Worm (Caenorhabditis elegans) whole organism, L4 larva: Measurements from ENCODE around the gene F20G2.6.

ENCODE experiments used
- D1046.2 ChIP-seq: fragments of 200-800 bp; sonication (Bioruptor generic); IDR thresholded peaks from 2 replicates; pipeline ENCODE4 v1.3.6; 2022; ENCODE audit warnings: missing genetic modification characterization, missing compliant biosample characterization
- F26F4.8 ChIP-seq: fragments of 200-800 bp; sonication (Bioruptor generic); conservative IDR thresholded peaks from 2 replicates; pipeline ENCODE4 v1.3.6; 2022; ENCODE audit warnings: missing genetic modification characterization, missing compliant biosample characterization
- T20F7.1 ChIP-seq: fragments of 200-800 bp; sonication (Bioruptor generic); optimal IDR thresholded peaks from 2 replicates; lab custom pipeline; 2018; ENCODE audit warnings: mild to moderate bottlenecking, missing genetic modification characterization, missing compliant biosample characterization
- Y105C5A.15 ChIP-seq: fragments of 200-800 bp; sonication (Bioruptor generic); IDR thresholded peaks from 2 replicates; pipeline ENCODE4 v1.3.6; 2022; ENCODE audit warnings: missing genetic modification characterization, missing compliant biosample characterization
- Y75B8A.6 ChIP-seq: fragments of 200-800 bp; sonication (Bioruptor generic); IDR thresholded peaks from 2 replicates; pipeline ENCODE4 v1.3.6; 2022; ENCODE audit warnings: missing genetic modification reagents, missing genetic modification characterization, missing compliant biosample characterization
- aha-1 ChIP-seq: fragments of 150-350 bp; peaks from one replicate; lab custom pipeline; 2014; ENCODE audit warnings: missing biosample characterization, missing genetic modification characterization
- ama-1 ChIP-seq: fragments of 150-350 bp; optimal IDR thresholded peaks from 2 replicates; lab custom pipeline; 2014; ENCODE audit warnings: inconsistent platforms, mixed read lengths
- ceh-20 ChIP-seq: fragments of 200-800 bp; sonication (Bioruptor generic); IDR thresholded peaks from 2 replicates; pipeline ENCODE4 v1.3.6; 2022; ENCODE audit warnings: missing genetic modification reagents, missing genetic modification characterization, missing compliant biosample characterization
- ceh-82 ChIP-seq: sonication (generic microtip); optimal IDR thresholded peaks from 2 replicates; lab custom pipeline; 2017; ENCODE audit warnings: missing biosample characterization, missing genetic modification characterization
- ctbp-1 ChIP-seq: fragments of 200-800 bp; sonication (Bioruptor generic); IDR thresholded peaks from 2 replicates; pipeline ENCODE4 v1.3.6; 2022; ENCODE audit warnings: missing genetic modification reagents, missing genetic modification characterization, missing compliant biosample characterization
- daf-16 ChIP-seq, 3 experiments: sonication (generic microtip); optimal IDR thresholded peaks; 2 replicates each; lab custom pipeline; 2016 to 2017; ENCODE audit warnings: missing genetic modification characterization in 3 of 3, missing genetic modification reagents in 3 of 3, mild to moderate bottlenecking in 2 of 3, missing compliant biosample characterization in 2 of 3, missing biosample characterization in 1 of 3, moderate library complexity in 1 of 3
- daf-19 ChIP-seq: fragments of 200-800 bp; sonication (Bioruptor generic); conservative IDR thresholded peaks from 2 replicates; pipeline ENCODE4 v1.3.6; 2022; ENCODE audit warnings: missing genetic modification characterization, missing compliant biosample characterization
- daf-8 ChIP-seq: fragments of 200-800 bp; sonication (Bioruptor generic); IDR thresholded peaks from 2 replicates; pipeline ENCODE4 v1.3.6; 2022; ENCODE audit warnings: missing genetic modification characterization, missing compliant biosample characterization
- dmd-6 ChIP-seq: fragments of 200-800 bp; sonication (Bioruptor generic); IDR thresholded peaks from 2 replicates; pipeline ENCODE4 v1.3.6; 2022; ENCODE audit warnings: missing genetic modification reagents, missing genetic modification characterization, missing compliant biosample characterization
- dmd-9 ChIP-seq: fragments of 200-800 bp; sonication (Bioruptor generic); IDR thresholded peaks from 2 replicates; pipeline ENCODE4 v1.3.6; 2022; ENCODE audit warnings: missing genetic modification reagents, missing genetic modification characterization, missing compliant biosample characterization
- dpl-1 ChIP-seq: fragments of 150-350 bp; optimal IDR thresholded peaks from 2 replicates; lab custom pipeline; 2014; ENCODE audit warnings: missing biosample characterization, missing genetic modification reagents, missing genetic modification characterization
- dve-1 ChIP-seq: sonication (generic microtip); optimal IDR thresholded peaks from 2 replicates; lab custom pipeline; 2017; ENCODE audit warnings: antibody characterized with exemption, mild to moderate bottlenecking, missing genetic modification characterization, missing compliant biosample characterization; ENCODE audit not compliant: insufficient read depth
- egl-43 ChIP-seq: fragments of 200-800 bp; sonication (Bioruptor generic); IDR thresholded peaks from 2 replicates; pipeline ENCODE4 v1.3.6; 2022; ENCODE audit warnings: missing genetic modification reagents, missing genetic modification characterization, missing compliant biosample characterization
- hlh-11 ChIP-seq: fragments of 200-800 bp; sonication (Bioruptor generic); optimal IDR thresholded peaks from 2 replicates; lab custom pipeline; 2018; ENCODE audit warnings: mild to moderate bottlenecking, missing genetic modification characterization, missing compliant biosample characterization
- hlh-30 ChIP-seq: sonication (generic microtip); optimal IDR thresholded peaks from 2 replicates; lab custom pipeline; 2017; ENCODE audit warnings: antibody characterized with exemption, mild to moderate bottlenecking, missing genetic modification characterization, missing compliant biosample characterization; ENCODE audit not compliant: insufficient read depth
- hmg-1.1 ChIP-seq: fragments of 200-800 bp; sonication (Bioruptor generic); IDR thresholded peaks from 2 replicates; pipeline ENCODE4 v1.3.6; 2022; ENCODE audit warnings: missing genetic modification reagents, missing genetic modification characterization, missing compliant biosample characterization
- lin-1 ChIP-seq: fragments of 200-800 bp; sonication (Bioruptor generic); IDR thresholded peaks from 2 replicates; pipeline ENCODE4 v1.3.6; 2022; ENCODE audit warnings: missing genetic modification reagents, missing genetic modification characterization, missing compliant biosample characterization
- nhr-10 ChIP-seq: fragments of 150-350 bp; optimal IDR thresholded peaks from 2 replicates; lab custom pipeline; 2014; ENCODE audit warnings: missing biosample characterization, missing genetic modification characterization
- nhr-11 ChIP-seq: fragments of 150-350 bp; optimal IDR thresholded peaks from 2 replicates; lab custom pipeline; 2014; ENCODE audit warnings: missing biosample characterization, missing genetic modification characterization
- nhr-28 ChIP-seq: fragments of 150-350 bp; optimal IDR thresholded peaks from 2 replicates; lab custom pipeline; 2014; ENCODE audit warnings: missing biosample characterization, missing genetic modification characterization
- nhr-42 ChIP-seq: fragments of 200-800 bp; sonication (Bioruptor generic); IDR thresholded peaks from 2 replicates; pipeline ENCODE4 v1.3.6; 2022; ENCODE audit warnings: missing genetic modification characterization, missing compliant biosample characterization
- nhr-77 ChIP-seq: fragments of 150-350 bp; optimal IDR thresholded peaks from 2 replicates; lab custom pipeline; 2014; ENCODE audit warnings: missing biosample characterization, missing genetic modification characterization
- pha-4 ChIP-seq, 2 experiments: fragments of 150-350 bp in 1 of 2; fragments of 200-800 bp in 1 of 2; sonication (Bioruptor generic) in 1 of 2; IDR thresholded peaks in 1 of 2; optimal IDR thresholded peaks in 1 of 2; 2 replicates each; pipeline versions ENCODE4 v1.3.6 to Lab custom; 2014 to 2022; ENCODE audit warnings: missing genetic modification characterization in 2 of 2, missing genetic modification reagents in 2 of 2, missing biosample characterization in 1 of 2, missing compliant biosample characterization in 1 of 2
- pqm-1 ChIP-seq: sonication (generic microtip); optimal IDR thresholded peaks from 2 replicates; lab custom pipeline; 2017; ENCODE audit warnings: missing biosample characterization, missing genetic modification characterization
- rbr-2 ChIP-seq: sonication (generic microtip); optimal IDR thresholded peaks from 2 replicates; lab custom pipeline; 2016; ENCODE audit warnings: missing genotype, missing genetic modification characterization, missing compliant biosample characterization
- sdz-12 ChIP-seq: fragments of 200-800 bp; sonication (Bioruptor generic); optimal IDR thresholded peaks from 2 replicates; lab custom pipeline; 2018; ENCODE audit warnings: mild to moderate bottlenecking, missing genetic modification characterization, missing compliant biosample characterization
- snpc-1.2 ChIP-seq: fragments of 200-800 bp; sonication (Bioruptor generic); IDR thresholded peaks from 2 replicates; pipeline ENCODE4 v1.3.6; 2022; ENCODE audit warnings: missing genetic modification reagents, missing genetic modification characterization, missing compliant biosample characterization
- unc-62 ChIP-seq, 3 experiments: fragments of 150-350 bp in 1 of 3; sonication (generic microtip); optimal IDR thresholded peaks in 2 of 3; peaks in 1 of 3; 1 replicate in 1 of 3; 2 replicates in 2 of 3; lab custom pipeline; 2014 to 2017; ENCODE audit warnings: missing biosample characterization in 3 of 3, missing genetic modification characterization in 3 of 3, missing genetic modification reagents in 3 of 3, missing genotype in 1 of 3
- zfp-3 ChIP-seq: fragments of 200-800 bp; sonication (Bioruptor generic); conservative IDR thresholded peaks from 2 replicates; pipeline ENCODE4 v1.3.6; 2022; ENCODE audit warnings: missing genetic modification reagents, missing genetic modification characterization, missing compliant biosample characterization
- zip-2 ChIP-seq: fragments of 150-350 bp; optimal IDR thresholded peaks from 2 replicates; lab custom pipeline; 2014; ENCODE audit warnings: missing biosample characterization, missing genetic modification characterization

Gene F20G2.6

ce11 chrV:13780902-13781301 lies 18.0 kb downstream of the F20G2.6 start:
- TF ChIP-seq ceh-20 (GFP tag; lab: Robert Waterston, UW) (no peak), unc-62 (GFP tag; optimal IDR thresholded peaks at IDR 0.05 in 1 of 2; lab: Kevin White, UChicago) (peak in 1 of 2 experiments; percentile 97), unc-62 (tag; optimal IDR thresholded peaks at IDR 0.05; lab: Kevin White, UChicago) (no peak)

- TF ChIP-seq nhr-11 = no peak
- TF ChIP-seq nhr-77 = peak; percentile 55
- no peak for TF ChIP-seq daf-19 (GFP tag; lab: Robert Waterston, UW)
- TF ChIP-seq T20F7.1 (GFP tag; lab: Kevin White, UChicago) = peak; percentile 28
- peak; percentile 56 for TF ChIP-seq dmd-6 (GFP tag; lab: Robert Waterston, UW)
- TF ChIP-seq zfp-3 (GFP tag; lab: Robert Waterston, UW) = no peak
- TF ChIP-seq egl-43 (GFP tag; lab: Robert Waterston, UW) = no peak
- TF ChIP-seq hlh-11 (tag; lab: Kevin White, UChicago) = peak; percentile 20
- TF ChIP-seq nhr-28 = peak; percentile 95
- no peak for TF ChIP-seq rbr-2 (tag; lab: Kevin White, UChicago)
- peak; percentile 17 for TF ChIP-seq dve-1
- TF ChIP-seq pqm-1 (tag; lab: Kevin White, UChicago) = peak; percentile 12
- TF ChIP-seq D1046.2 = no peak
- TF ChIP-seq ama-1 (lab: Kevin White, UChicago) = no peak
- TF ChIP-seq daf-16 (GFP tag; optimal IDR thresholded peaks at IDR 0.05; lab: Kevin White, UChicago) = no peak
- peak; percentile 74 for TF ChIP-seq daf-16 (tag; optimal IDR thresholded peaks at IDR 0.05; lab: Kevin White, UChicago)
- TF ChIP-seq snpc-1.2 (GFP tag; lab: Robert Waterston, UW) = no peak
- TF ChIP-seq nhr-10 (tag; lab: Kevin White, UChicago) = peak; percentile 19
- no peak for TF ChIP-seq F26F4.8 (GFP tag; lab: Robert Waterston, UW)
- TF ChIP-seq aha-1 = peak; percentile 95
- no peak for TF ChIP-seq nhr-42 (GFP tag; lab: Robert Waterston, UW)
- peak; percentile 23 for TF ChIP-seq hlh-30 (tag; lab: Kevin White, UChicago)
Observed at ce11 chrV:13782190-13782589, 19.3 kb downstream of the F20G2.6 start, which contains the start of gene decr-1.1. decr-1.1 (plus strand) TSS chrV:13782399.

ce11 chrV:13785767-13786166 lies 22.9 kb downstream of the F20G2.6 start:
- no peak for TF ChIP-seq dve-1
- TF ChIP-seq zip-2 (tag; lab: Kevin White, UChicago) = no peak
- no peak for TF ChIP-seq Y75B8A.6
- TF ChIP-seq D1046.2 = no peak
- TF ChIP-seq dmd-9 (GFP tag; lab: Robert Waterston, UW) = no peak
- no peak for TF ChIP-seq hmg-1.1 (GFP tag; lab: Robert Waterston, UW)
- no peak for TF ChIP-seq Y105C5A.15 (GFP tag; lab: Robert Waterston, UW)
- peak; percentile 84 for TF ChIP-seq aha-1
- no peak for TF ChIP-seq daf-19 (GFP tag; lab: Robert Waterston, UW)
- TF ChIP-seq daf-8 (GFP tag; lab: Robert Waterston, UW) = no peak
- TF ChIP-seq pha-4 (GFP tag; IDR thresholded peaks at IDR 0.05; lab: Robert Waterston, UW) = no peak
- no peak for TF ChIP-seq pha-4 (tag; optimal IDR thresholded peaks at IDR 0.05; lab: Kevin White, UChicago)
- peak in 1 of 2 experiments; percentile 51 for TF ChIP-seq unc-62 (GFP tag; optimal IDR thresholded peaks at IDR 0.05 in 1 of 2; lab: Kevin White, UChicago)
- TF ChIP-seq unc-62 (tag; optimal IDR thresholded peaks at IDR 0.05; lab: Kevin White, UChicago) = no peak
- TF ChIP-seq ctbp-1 (GFP tag; lab: Robert Waterston, UW) = no peak
- no peak for TF ChIP-seq F26F4.8 (GFP tag; lab: Robert Waterston, UW)
- TF ChIP-seq sdz-12 (GFP tag; lab: Kevin White, UChicago) = no peak
- no peak for TF ChIP-seq lin-1 (GFP tag; lab: Robert Waterston, UW)
- TF ChIP-seq ceh-82 (tag; lab: Kevin White, UChicago) = no peak
- TF ChIP-seq dpl-1 (GFP tag; lab: Kevin White, UChicago) = no peak
